Fruit fly (Drosophila melanogaster): ENCODE data around the gene mRpL14.

mRpL14 gene

dm6 chrX:2344370-2344769 is at the start of gene mRpL14:
Gene mRpL14, minus strand, starts transcription at chrX:2344649.
- no peak for TF ChIP-seq Sox102F (GFP tag; optimal IDR thresholded peaks at IDR 0.05)
- peak; percentile 56 for TF ChIP-seq svp (GFP tag)
- TF ChIP-seq CG1621 (tag; optimal IDR thresholded peaks at IDR 0.05): peak; percentile 39

- TF ChIP-seq Smox (GFP tag; optimal IDR thresholded peaks at IDR 0.05) (no peak), fkh (GFP tag; optimal IDR thresholded peaks at IDR 0.05) (peak; percentile 3), CG6163 (GFP tag; IDR thresholded peaks at IDR 0.05) (no peak), CG9139 (GFP tag; optimal IDR thresholded peaks at IDR 0.05) (no peak)
These were observed 43.3 kb upstream of the mRpL14 start, which contains the start of gene PsGEF for dm6 chrX:2387579-2388362. Gene PsGEF, minus strand, starts transcription at chrX:2387664.

- TF ChIP-seq CG11902 (GFP tag; optimal IDR thresholded peaks at IDR 0.05): no peak
- TF ChIP-seq CG1621 (tag; optimal IDR thresholded peaks at IDR 0.05): no peak
- TF ChIP-seq CG8119 (GFP tag; IDR thresholded peaks at IDR 0.05): no peak
- peak; percentile 23 for TF ChIP-seq achi (GFP tag; optimal IDR thresholded peaks at IDR 0.05)
- peak; percentile 33 for TF ChIP-seq CG3919 (GFP tag; optimal IDR thresholded peaks at IDR 0.05)
- peak; percentile 39; the same call in 1 of the 3 replicates for TF ChIP-seq CG6163 (GFP tag; IDR thresholded peaks at IDR 0.05)
- TF ChIP-seq CG15336 (GFP tag; IDR thresholded peaks at IDR 0.05): no peak
- no peak for TF ChIP-seq CG6808 (GFP tag; optimal IDR thresholded peaks at IDR 0.05)
- no peak for TF ChIP-seq Gug (GFP tag; IDR thresholded peaks at IDR 0.05)
- TF ChIP-seq CG4318 (GFP tag; optimal IDR thresholded peaks at IDR 0.05): no peak
- peak; percentile 21 for TF ChIP-seq Eip75B (GFP tag; optimal IDR thresholded peaks at IDR 0.05)
- TF ChIP-seq eg (GFP tag; IDR thresholded peaks at IDR 0.05): 0 out of 3 replicates have a peak, but pooled peaks have one; percentile 35
- peak; percentile 48 for TF ChIP-seq CG34406 (GFP tag; optimal IDR thresholded peaks at IDR 0.05)
- no peak for TF ChIP-seq CG7368 (GFP tag; optimal IDR thresholded peaks at IDR 0.05)
- TF ChIP-seq fkh (GFP tag; optimal IDR thresholded peaks at IDR 0.05): no peak
- no peak for TF ChIP-seq CG11294 (GFP tag; IDR thresholded peaks at IDR 0.05)
- no peak for TF ChIP-seq Ets21C (GFP tag; optimal IDR thresholded peaks at IDR 0.05)
- TF ChIP-seq CG16779 (tag; optimal IDR thresholded peaks at IDR 0.05): no peak
- peak; percentile 6 for TF ChIP-seq pdm3 (GFP tag; optimal IDR thresholded peaks at IDR 0.05)
- TF ChIP-seq CG6792 (GFP tag; optimal IDR thresholded peaks at IDR 0.05): peak; percentile 4
- TF ChIP-seq topi (GFP tag; optimal IDR thresholded peaks at IDR 0.05): no peak
- no peak for TF ChIP-seq svp (GFP tag)
- TF ChIP-seq cyc (GFP tag; optimal IDR thresholded peaks at IDR 0.05): no peak
- TF ChIP-seq Eip93F (GFP tag; optimal IDR thresholded peaks at IDR 0.05): no peak
- peak; percentile 11 for TF ChIP-seq fd59A (GFP tag; optimal IDR thresholded peaks at IDR 0.05)
- no peak for TF ChIP-seq Lpt (GFP tag; optimal IDR thresholded peaks at IDR 0.05)
- no peak for TF ChIP-seq Hr39 (GFP tag; optimal IDR thresholded peaks at IDR 0.05)
- TF ChIP-seq esn (GFP tag; optimal IDR thresholded peaks at IDR 0.05): no peak
- TF ChIP-seq Sox102F (GFP tag; optimal IDR thresholded peaks at IDR 0.05): no peak
- peak; percentile 9 for TF ChIP-seq CG8632 (GFP tag; optimal IDR thresholded peaks at IDR 0.05)
- TF ChIP-seq CG31627 (GFP tag; optimal IDR thresholded peaks at IDR 0.05): no peak
- no peak for TF ChIP-seq Hr4 (GFP tag; optimal IDR thresholded peaks at IDR 0.05)
- no peak for TF ChIP-seq CG10669 (GFP tag; optimal IDR thresholded peaks at IDR 0.05)
- TF ChIP-seq CG9139 (GFP tag; optimal IDR thresholded peaks at IDR 0.05): peak; percentile 7
- peak; percentile 17 for TF ChIP-seq CG6854 (GFP tag; optimal IDR thresholded peaks at IDR 0.05)
- TF ChIP-seq acj6 (GFP tag; optimal IDR thresholded peaks at IDR 0.05): no peak
- peak; percentile 13 for TF ChIP-seq OdsH (GFP tag; optimal IDR thresholded peaks at IDR 0.05)
- no peak for TF ChIP-seq Hr38 (GFP tag; optimal IDR thresholded peaks at IDR 0.05)
- no peak for TF ChIP-seq CG32006 (GFP tag; optimal IDR thresholded peaks at IDR 0.05)
- TF ChIP-seq ss (GFP tag; optimal IDR thresholded peaks at IDR 0.05): peak in 1 of 2 experiments; percentile 35
- peak; percentile 11 for TF ChIP-seq lz (GFP tag; optimal IDR thresholded peaks at IDR 0.05)
- no peak for TF ChIP-seq vri (GFP tag; optimal IDR thresholded peaks at IDR 0.05)
- TF ChIP-seq Met (GFP tag; optimal IDR thresholded peaks at IDR 0.05): peak; percentile 12
- peak; percentile 74 for TF ChIP-seq Eip78C (GFP tag)
These were observed 38.8 kb upstream of the mRpL14 start for dm6 chrX:2383121-2383848.
